Worm (Caenorhabditis elegans) whole organism, midembryonic: Measurements from ENCODE around the gene clec-126.

ENCODE experiments used
- cog-1 ChIP-seq: sonication (generic microtip); optimal IDR thresholded peaks from 2 replicates; lab custom pipeline; 2016; ENCODE audit warnings: missing genetic modification characterization, missing compliant biosample characterization
- klf-2 ChIP-seq: fragments of 200-800 bp; sonication (Bioruptor generic); conservative IDR thresholded peaks from 2 replicates; pipeline ENCODE4 v1.3.6; 2022; ENCODE audit warnings: missing genetic modification reagents, missing genetic modification characterization, missing compliant biosample characterization
- tab-1 ChIP-seq: fragments of 200-800 bp; sonication (Bioruptor generic); IDR thresholded peaks from 2 replicates; pipeline ENCODE4 v1.3.6; 2022; ENCODE audit warnings: missing genetic modification characterization, missing compliant biosample characterization
- ztf-23 ChIP-seq: fragments of 200-800 bp; sonication (Bioruptor generic); IDR thresholded peaks from 2 replicates; pipeline ENCODE4 v1.3.6; 2022; ENCODE audit warnings: missing genetic modification reagents, missing genetic modification characterization, missing compliant biosample characterization
- ztf-29 ChIP-seq: fragments of 200-800 bp; sonication (Bioruptor generic); IDR thresholded peaks from 2 replicates; pipeline ENCODE4 v1.3.6; 2022; ENCODE audit warnings: missing genetic modification reagents, missing genetic modification characterization, missing compliant biosample characterization

DNA sequence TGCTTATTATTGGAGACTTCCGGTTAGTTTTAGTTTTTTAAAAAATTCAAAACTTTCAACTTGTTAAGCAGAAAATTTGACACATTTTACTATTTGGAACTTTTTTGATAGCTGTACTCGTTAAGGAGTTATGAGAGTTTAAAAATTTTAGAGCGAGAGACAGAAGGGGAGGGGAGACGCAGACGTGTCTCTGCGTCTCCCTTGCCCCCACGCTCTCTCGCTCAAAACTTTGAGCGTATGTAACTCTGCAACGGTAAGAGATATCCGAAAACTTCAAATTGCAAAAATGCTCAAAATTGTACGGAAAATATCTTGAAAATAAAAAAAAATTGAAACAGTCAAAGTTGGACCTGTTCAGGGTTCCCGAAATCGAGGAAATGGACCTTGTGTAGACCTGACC, 3.1 kb upstream of the clec-126 start:
- no peak for TF ChIP-seq cog-1 (tag; lab: Kevin White, UChicago)
- TF ChIP-seq ztf-23 (GFP tag; lab: Robert Waterston, UW): no peak
- TF ChIP-seq tab-1 (GFP tag; lab: Robert Waterston, UW): no peak
- TF ChIP-seq ztf-29: no peak
- TF ChIP-seq klf-2 (GFP tag; lab: Robert Waterston, UW): no peak
